Fruit fly (Drosophila melanogaster): ENCODE measurements around the gene CG1265.

The CG1265 gene

DNA sequence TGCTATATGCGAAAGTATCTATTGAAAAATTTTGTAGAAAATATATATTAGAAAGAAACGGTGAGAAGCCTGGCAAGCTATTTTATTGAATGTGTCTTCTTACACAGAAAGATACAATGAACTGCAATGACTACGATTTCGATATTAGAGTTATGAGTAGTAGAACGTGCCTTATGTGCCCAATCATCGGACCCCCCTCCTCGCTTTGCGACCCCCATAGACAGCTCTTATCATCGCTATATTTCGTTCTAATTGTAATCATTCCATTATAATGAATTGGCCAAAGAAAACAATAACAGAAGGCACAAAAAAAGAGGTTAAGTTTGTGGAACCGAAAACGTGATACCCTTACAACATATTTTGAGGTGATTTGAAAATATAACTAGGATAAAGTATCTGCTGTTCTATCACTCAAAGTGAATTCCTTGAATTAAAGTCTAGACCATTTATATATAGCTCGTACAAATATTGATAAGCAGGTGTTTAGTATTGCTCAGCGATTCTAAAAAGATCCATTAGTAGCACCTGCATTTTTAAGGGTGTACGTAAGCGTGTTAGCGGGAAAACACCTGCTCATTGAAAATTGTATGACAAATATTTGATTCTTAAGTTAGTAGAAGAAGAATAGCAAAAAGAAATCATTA, 21.7 kb upstream of the CG1265 start (continued):
- no peak for TF ChIP-seq pfk (GFP tag; optimal IDR thresholded peaks at IDR 0.05)
- TF ChIP-seq PHDP (tag; optimal IDR thresholded peaks at IDR 0.05) = peak; percentile 22
- no peak for TF ChIP-seq CG17359 (tag; optimal IDR thresholded peaks at IDR 0.05)
- no peak for TF ChIP-seq CG5245 (GFP tag; optimal IDR thresholded peaks at IDR 0.05)
- TF ChIP-seq E2f2 (GFP tag; IDR thresholded peaks at IDR 0.05) = no peak
- TF ChIP-seq CG12942 (GFP tag; optimal IDR thresholded peaks at IDR 0.05) = no peak
- no peak for TF ChIP-seq exex (tag; optimal IDR thresholded peaks at IDR 0.05)
- TF ChIP-seq crc (GFP tag; optimal IDR thresholded peaks at IDR 0.05) = no peak
- TF ChIP-seq CG18262 (tag; optimal IDR thresholded peaks at IDR 0.05) = peak; percentile 53
- TF ChIP-seq NC2β (GFP tag; optimal IDR thresholded peaks at IDR 0.05) = no peak
- no peak for TF ChIP-seq cas (GFP tag; IDR thresholded peaks at IDR 0.05)
- TF ChIP-seq tll (GFP tag; optimal IDR thresholded peaks at IDR 0.05) = no peak
- TF ChIP-seq dmrt99B (tag; optimal IDR thresholded peaks at IDR 0.05) = peak; percentile 44
- no peak for TF ChIP-seq maf-S (GFP tag; optimal IDR thresholded peaks at IDR 0.05)
- TF ChIP-seq Hsf (GFP tag; optimal IDR thresholded peaks at IDR 0.05) = no peak
- TF ChIP-seq CG13624 (GFP tag; optimal IDR thresholded peaks at IDR 0.05) = no peak
- TF ChIP-seq Trl (optimal IDR thresholded peaks at IDR 0.05) = no peak
- TF ChIP-seq Trl (GFP tag; optimal IDR thresholded peaks at IDR 0.05) = no peak
- TF ChIP-seq CG8478 (optimal IDR thresholded peaks at IDR 0.05) = no peak
- TF ChIP-seq CG14667 (GFP tag; IDR thresholded peaks at IDR 0.05) = no peak
- no peak for TF ChIP-seq Mad (GFP tag; optimal IDR thresholded peaks at IDR 0.05)
- no peak for TF ChIP-seq sens-2 (GFP tag; IDR thresholded peaks at IDR 0.05)
- TF ChIP-seq CG3163 (GFP tag; optimal IDR thresholded peaks at IDR 0.05) = no peak
- TF ChIP-seq emc (GFP tag; optimal IDR thresholded peaks at IDR 0.05) = no peak
- peak; percentile 8 for TF ChIP-seq shn (GFP tag; optimal IDR thresholded peaks at IDR 0.05)
- TF ChIP-seq D (optimal IDR thresholded peaks at IDR 0.05) = no peak
- TF ChIP-seq D (GFP tag; optimal IDR thresholded peaks at IDR 0.05) = peak; percentile 14
- no peak for TF ChIP-seq Elba2 (GFP tag; optimal IDR thresholded peaks at IDR 0.05)
- TF ChIP-seq CG9437 (GFP tag; optimal IDR thresholded peaks at IDR 0.05) = peak; percentile 24
- no peak for TF ChIP-seq CG2116 (GFP tag; optimal IDR thresholded peaks at IDR 0.05)
- no peak for TF ChIP-seq kni (GFP tag; optimal IDR thresholded peaks at IDR 0.05)
- TF ChIP-seq fu2 (GFP tag; optimal IDR thresholded peaks at IDR 0.05) = no peak
- peak; percentile 33 for TF ChIP-seq CG9727 (GFP tag; optimal IDR thresholded peaks at IDR 0.05)
- no peak for TF ChIP-seq ATbp (GFP tag; optimal IDR thresholded peaks at IDR 0.05)
- TF ChIP-seq CG12299 (tag; optimal IDR thresholded peaks at IDR 0.05) = no peak
- no peak for TF ChIP-seq CG12659 (GFP tag; optimal IDR thresholded peaks at IDR 0.05)
- TF ChIP-seq Xbp1 (GFP tag; optimal IDR thresholded peaks at IDR 0.05) = peak; percentile 6
- no peak for TF ChIP-seq her (GFP tag; optimal IDR thresholded peaks at IDR 0.05)
- TF ChIP-seq bsh (GFP tag; optimal IDR thresholded peaks at IDR 0.05) = no peak
- TF ChIP-seq chif (GFP tag; optimal IDR thresholded peaks at IDR 0.05) = peak in 1 of 2 experiments; percentile 12
- no peak for TF ChIP-seq CG10565 (GFP tag; optimal IDR thresholded peaks at IDR 0.05)
- TF ChIP-seq Adf1 (GFP tag; IDR thresholded peaks at IDR 0.05) = no peak
- TF ChIP-seq CG14965 (GFP tag; optimal IDR thresholded peaks at IDR 0.05; ENCODE audit: borderline replicate concordance) = no peak
- TF ChIP-seq Dll (GFP tag; IDR thresholded peaks at IDR 0.05; ENCODE audit: partially characterized antibody) = no peak
- no peak for TF ChIP-seq ewg (GFP tag; optimal IDR thresholded peaks at IDR 0.05)
- TF ChIP-seq CG15696 (tag; optimal IDR thresholded peaks at IDR 0.05) = no peak
- TF ChIP-seq stc (GFP tag; IDR thresholded peaks at IDR 0.05) = no peak
- TF ChIP-seq mld (GFP tag; IDR thresholded peaks at IDR 0.05; ENCODE audit: partially characterized antibody) = no peak
- no peak for TF ChIP-seq CG9797 (GFP tag; optimal IDR thresholded peaks at IDR 0.05)
- TF ChIP-seq Stat92E (GFP tag; optimal IDR thresholded peaks at IDR 0.05) = no peak
